Fruit fly (Drosophila melanogaster): ENCODE results near the gene CG4045.
A peak's percentile ranks its signal among the peaks of the same experiment; 100 is the strongest.

CG4045 gene

dm6 chrX:2070708-2071063, 5.0 kb downstream of the CG4045 start (continued):
- TF ChIP-seq pita (GFP tag; optimal IDR thresholded peaks at IDR 0.05) (no peak), CG32767 (GFP tag; IDR thresholded peaks at IDR 0.05) (peak; percentile 49; the same call in 1 of the 2 replicates), NFAT (GFP tag; IDR thresholded peaks at IDR 0.05) (peak; percentile 68), CG12219 (GFP tag; optimal IDR thresholded peaks at IDR 0.05) (peak; percentile 48), yki (optimal IDR thresholded peaks at IDR 0.05) (no peak), aop (GFP tag; IDR thresholded peaks at IDR 0.05) (no peak), CG12769 (tag; optimal IDR thresholded peaks at IDR 0.05) (peak; percentile 86), h (optimal IDR thresholded peaks at IDR 0.05) (no peak), gsb (GFP tag; IDR thresholded peaks at IDR 0.05) (peak; percentile 50; the same call in 1 of the 2 replicates), crc (GFP tag; optimal IDR thresholded peaks at IDR 0.05) (peak; percentile 32), CG10462 (GFP tag; optimal IDR thresholded peaks at IDR 0.05) (no peak), ewg (GFP tag; optimal IDR thresholded peaks at IDR 0.05) (peak; percentile 19), Hey (tag; optimal IDR thresholded peaks at IDR 0.05) (peak; percentile 2), gfzf (GFP tag; optimal IDR thresholded peaks at IDR 0.05) (no peak), CG1529 (GFP tag; optimal IDR thresholded peaks at IDR 0.05) (no peak), abd-A (tag; optimal IDR thresholded peaks at IDR 0.05) (peak; percentile 5), CG11696 (GFP tag; IDR thresholded peaks at IDR 0.05) (peak; percentile 41; the same call in 1 of the 2 replicates), CG17361 (GFP tag; IDR thresholded peaks at IDR 0.05) (peak; percentile 55; the same call in 2 of the 3 replicates), CG12659 (GFP tag; optimal IDR thresholded peaks at IDR 0.05) (peak; percentile 54), Side (GFP tag; optimal IDR thresholded peaks at IDR 0.05) (peak; percentile 76), Doc3 (GFP tag; IDR thresholded peaks at IDR 0.05; ENCODE audit: partially characterized antibody) (no peak), CG7357 (GFP tag; IDR thresholded peaks at IDR 0.05) (peak; percentile 63; the same call in 2 of the 3 replicates), CG11085 (GFP tag; IDR thresholded peaks at IDR 0.05) (peak; percentile 41; the same call in 1 of the 2 replicates), CG13424 (tag; optimal IDR thresholded peaks at IDR 0.05) (peak; percentile 77), CG31388 (GFP tag; optimal IDR thresholded peaks at IDR 0.05) (no peak), Dref (GFP tag; IDR thresholded peaks at IDR 0.05) (no peak), chinmo (GFP tag; IDR thresholded peaks at IDR 0.05; ENCODE audit: partially characterized antibody) (no peak), knrl (GFP tag; IDR thresholded peaks at IDR 0.05; ENCODE audit: partially characterized antibody) (no peak), CG6654 (GFP tag; optimal IDR thresholded peaks at IDR 0.05) (no peak), CG43689 (GFP tag; IDR thresholded peaks at IDR 0.05) (no peak), CG18764 (GFP tag; optimal IDR thresholded peaks at IDR 0.05) (no peak), Mes4 (GFP tag; optimal IDR thresholded peaks at IDR 0.05) (no peak), zfh2 (GFP tag; optimal IDR thresholded peaks at IDR 0.05) (peak; percentile 73), CG8388 (GFP tag; optimal IDR thresholded peaks at IDR 0.05) (peak; percentile 30), Pdp1 (GFP tag; optimal IDR thresholded peaks at IDR 0.05) (peak; percentile 24 to 61), BtbVII (GFP tag; optimal IDR thresholded peaks at IDR 0.05) (peak; percentile 59), HHEX (GFP tag; optimal IDR thresholded peaks at IDR 0.05) (peak; percentile 61), crol (GFP tag; IDR thresholded peaks at IDR 0.05) (peak; percentile 28; the same call in 1 of the 2 replicates)

- no peak for TF ChIP-seq NK7.1 (GFP tag; optimal IDR thresholded peaks at IDR 0.05)
- TF ChIP-seq CG7987 (GFP tag; optimal IDR thresholded peaks at IDR 0.05), result no peak
- peak; percentile 37 for TF ChIP-seq CG34376 (GFP tag; optimal IDR thresholded peaks at IDR 0.05)
- no peak for TF ChIP-seq CG12071 (GFP tag; optimal IDR thresholded peaks at IDR 0.05)
- TF ChIP-seq dmrt99B (tag; optimal IDR thresholded peaks at IDR 0.05), result no peak
- TF ChIP-seq CG10462 (GFP tag; optimal IDR thresholded peaks at IDR 0.05), result no peak
- TF ChIP-seq Nf-YB (GFP tag; optimal IDR thresholded peaks at IDR 0.05), result no peak
- TF ChIP-seq pita (GFP tag; optimal IDR thresholded peaks at IDR 0.05), result no peak
- TF ChIP-seq CG15073 (GFP tag; optimal IDR thresholded peaks at IDR 0.05), result no peak
- no peak for TF ChIP-seq CG2129 (GFP tag; IDR thresholded peaks at IDR 0.05; ENCODE audit: partially characterized antibody)
- no peak for TF ChIP-seq HmgZ (tag; optimal IDR thresholded peaks at IDR 0.05)
- no peak for TF ChIP-seq Dref (GFP tag; IDR thresholded peaks at IDR 0.05)
- TF ChIP-seq ham (GFP tag; IDR thresholded peaks at IDR 0.05), result no peak
- no peak for TF ChIP-seq Mad (GFP tag; optimal IDR thresholded peaks at IDR 0.05)
- TF ChIP-seq ci (GFP tag; IDR thresholded peaks at IDR 0.05), result no peak
- no peak for TF ChIP-seq CG9727 (GFP tag; optimal IDR thresholded peaks at IDR 0.05)
Observed at dm6 chrX:2069787-2070707, 5.7 kb downstream of the CG4045 start.

Measured in whole organism, embryonic.